Worm (Caenorhabditis elegans) whole organism, L3 larva: ENCODE results near the gene srh-172.
"Not testable (repeated sequence)": the region's sequence is repeated elsewhere in the genome, so short reads cannot be mapped to it uniquely, and the experiment has no call there.

ENCODE experiments used
- egl-27 ChIP-seq: sonication (generic microtip); optimal IDR thresholded peaks from 4 replicates; lab custom pipeline; 2017; ENCODE audit warnings: missing biosample characterization, missing genetic modification reagents, missing genetic modification characterization
- fkh-10 ChIP-seq: sonication (generic microtip); optimal IDR thresholded peaks from 2 replicates; lab custom pipeline; 2017; ENCODE audit warnings: missing biosample characterization, missing genetic modification reagents, missing genetic modification characterization
- fos-1 ChIP-seq: fragments of 150-350 bp; optimal IDR thresholded peaks from 2 replicates; lab custom pipeline; 2014; ENCODE audit warnings: missing biosample characterization, missing genetic modification characterization
- unc-39 ChIP-seq: sonication (generic microtip); optimal IDR thresholded peaks from 4 replicates; lab custom pipeline; 2017; ENCODE audit warnings: missing biosample characterization, missing genetic modification characterization
- ztf-4 ChIP-seq: fragments of 150-350 bp; optimal IDR thresholded peaks from 2 replicates; lab custom pipeline; 2014; ENCODE audit warnings: missing biosample characterization, missing genetic modification characterization

ce11 chrV:19949721-19950120, 9.1 kb upstream of the srh-172 start, which contains the start of gene Y60A3A.8:
- TF ChIP-seq fkh-10 (GFP tag; lab: Kevin White, UChicago); fos-1 (tag; lab: Kevin White, UChicago); egl-27 (tag; lab: Kevin White, UChicago); ztf-4 (tag; lab: Kevin White, UChicago); unc-39 (tag; lab: Kevin White, UChicago): not testable (repeated sequence)
